Worm (Caenorhabditis elegans) whole organism, L1 larva: Measurements from ENCODE around the gene srh-283.

ENCODE experiments used
- C04F5.9 ChIP-seq: sonication (generic microtip); optimal IDR thresholded peaks from 2 replicates; lab custom pipeline; 2016; ENCODE audit warnings: missing genetic modification characterization, missing compliant biosample characterization
- F16B12.6 ChIP-seq: fragments of 150-350 bp; optimal IDR thresholded peaks from 2 replicates; lab custom pipeline; 2014; ENCODE audit warnings: missing biosample characterization, missing genetic modification characterization
- Y116A8C.19 ChIP-seq: sonication (generic microtip); optimal IDR thresholded peaks from 2 replicates; lab custom pipeline; 2016; ENCODE audit warnings: missing compliant biosample characterization, missing genetic modification characterization, borderline replicate concordance
- aha-1 ChIP-seq: fragments of 150-350 bp; optimal IDR thresholded peaks from 2 replicates; lab custom pipeline; 2014; ENCODE audit warnings: missing biosample characterization, missing genetic modification characterization
- alr-1 ChIP-seq: fragments of 200-800 bp; sonication (Bioruptor generic); optimal IDR thresholded peaks from 2 replicates; lab custom pipeline; 2018; ENCODE audit warnings: borderline replicate concordance, mild to moderate bottlenecking, missing genetic modification characterization, missing compliant biosample characterization
- aly-2 ChIP-seq: fragments of 150-350 bp; optimal IDR thresholded peaks from 2 replicates; lab custom pipeline; 2014; ENCODE audit warnings: missing biosample characterization, missing genetic modification characterization
- ceh-8 ChIP-seq: fragments of 200-800 bp; sonication (Bioruptor generic); optimal IDR thresholded peaks from 2 replicates; lab custom pipeline; 2018; ENCODE audit warnings: mild to moderate bottlenecking, missing genetic modification characterization, moderate library complexity, missing compliant biosample characterization
- ceh-82 ChIP-seq, 3 experiments: fragments of 150-350 bp in 1 of 3; sonication (generic microtip) in 2 of 3; optimal IDR thresholded peaks; 2 replicates each; lab custom pipeline; 2014 to 2017; ENCODE audit warnings: missing biosample characterization in 3 of 3, missing genetic modification characterization in 3 of 3
- ceh-88 ChIP-seq: fragments of 200-800 bp; sonication (Bioruptor generic); IDR thresholded peaks from 2 replicates; pipeline ENCODE4 v1.3.6; 2022; ENCODE audit warnings: missing genetic modification characterization, missing compliant biosample characterization
- ces-1 ChIP-seq: fragments of 150-350 bp; optimal IDR thresholded peaks from 2 replicates; lab custom pipeline; 2014; ENCODE audit warnings: missing biosample characterization, missing genetic modification reagents, missing genetic modification characterization
- efl-3 ChIP-seq: fragments of 200-800 bp; sonication (Bioruptor generic); optimal IDR thresholded peaks from 2 replicates; lab custom pipeline; 2018; ENCODE audit warnings: mild to moderate bottlenecking, missing genetic modification characterization, missing compliant biosample characterization
- egl-13 ChIP-seq: sonication (generic microtip); optimal IDR thresholded peaks from 2 replicates; lab custom pipeline; 2016; ENCODE audit warnings: missing genotype, missing genetic modification reagents, missing genetic modification characterization, missing compliant biosample characterization
- egl-27 ChIP-seq, 2 experiments: fragments of 150-350 bp in 1 of 2; sonication (generic microtip); optimal IDR thresholded peaks; 3 replicates each; lab custom pipeline; 2017 to 2018; ENCODE audit warnings: missing biosample characterization in 2 of 2, missing genetic modification characterization in 2 of 2, missing genetic modification reagents in 2 of 2
- elt-2 ChIP-seq: sonication (generic microtip); optimal IDR thresholded peaks from 2 replicates; lab custom pipeline; 2016; ENCODE audit warnings: missing genetic modification characterization, mild to moderate bottlenecking, inconsistent platforms, missing compliant biosample characterization, missing genetic modification reagents
- fkh-4 ChIP-seq: sonication (generic microtip); optimal IDR thresholded peaks from 2 replicates; lab custom pipeline; 2016; ENCODE audit warnings: missing compliant biosample characterization, missing genetic modification characterization, borderline replicate concordance
- fkh-8 ChIP-seq: sonication (generic microtip); optimal IDR thresholded peaks from 2 replicates; lab custom pipeline; 2016; ENCODE audit warnings: mild to moderate bottlenecking, missing genetic modification characterization, missing compliant biosample characterization
- hpl-2 ChIP-seq: fragments of 150-350 bp; optimal IDR thresholded peaks from 2 replicates; lab custom pipeline; 2014; ENCODE audit warnings: missing biosample characterization, missing genetic modification reagents, missing genetic modification characterization
- isw-1 ChIP-seq: fragments of 200-800 bp; sonication (Bioruptor generic); IDR thresholded peaks from 2 replicates; pipeline ENCODE4 v1.3.6; 2022; ENCODE audit warnings: missing genetic modification characterization, missing compliant biosample characterization
- lin-13 ChIP-seq: fragments of 150-350 bp; optimal IDR thresholded peaks from 2 replicates; lab custom pipeline; 2014; ENCODE audit warnings: missing biosample characterization, missing genetic modification reagents, missing genetic modification characterization
- lin-14 ChIP-seq: fragments of 200-800 bp; sonication (Bioruptor generic); optimal IDR thresholded peaks from 2 replicates; lab custom pipeline; 2018; ENCODE audit warnings: mild to moderate bottlenecking, missing genetic modification characterization, moderate library complexity, missing compliant biosample characterization
- lin-15B ChIP-seq: fragments of 150-350 bp; sonication (generic microtip); optimal IDR thresholded peaks from 3 replicates; lab custom pipeline; 2014; ENCODE audit warnings: missing biosample characterization, missing genetic modification characterization
- lin-35 ChIP-seq, 2 experiments: fragments of 150-350 bp; optimal IDR thresholded peaks; 2 replicates each; lab custom pipeline; 2014; ENCODE audit warnings: missing biosample characterization in 2 of 2, missing genetic modification characterization in 2 of 2, missing genetic modification reagents in 2 of 2
- lin-39 ChIP-seq: fragments of 150-350 bp; optimal IDR thresholded peaks from 2 replicates; lab custom pipeline; 2014; ENCODE audit warnings: missing biosample characterization, missing genetic modification reagents, missing genetic modification characterization
- lir-3 ChIP-seq: sonication (generic microtip); optimal IDR thresholded peaks from 2 replicates; lab custom pipeline; 2016; ENCODE audit warnings: mild to moderate bottlenecking, missing genetic modification characterization, moderate library complexity, missing compliant biosample characterization; ENCODE audit not compliant: poor library complexity
- lsy-2 ChIP-seq, 2 experiments: fragments of 150-350 bp; optimal IDR thresholded peaks; 2 replicates each; lab custom pipeline; 2014; ENCODE audit warnings: missing biosample characterization in 2 of 2, missing genetic modification characterization in 2 of 2
- mab-9 ChIP-seq: fragments of 200-800 bp; sonication (Bioruptor generic); IDR thresholded peaks from 2 replicates; pipeline ENCODE4 v1.3.6; 2022; ENCODE audit warnings: missing genetic modification reagents, missing genetic modification characterization, missing compliant biosample characterization
- mep-1 ChIP-seq: fragments of 150-350 bp; optimal IDR thresholded peaks from 2 replicates; lab custom pipeline; 2014; ENCODE audit warnings: missing biosample characterization, missing genetic modification characterization
- nhr-11 ChIP-seq: fragments of 150-350 bp; optimal IDR thresholded peaks from 2 replicates; lab custom pipeline; 2014; ENCODE audit warnings: missing biosample characterization, missing genetic modification characterization
- nhr-19 ChIP-seq: fragments of 200-800 bp; sonication (Bioruptor generic); conservative IDR thresholded peaks from 2 replicates; pipeline ENCODE4 v1.3.6; 2022; ENCODE audit warnings: missing genetic modification characterization, missing compliant biosample characterization
- nhr-20 ChIP-seq: sonication (generic microtip); optimal IDR thresholded peaks from 2 replicates; lab custom pipeline; 2016; ENCODE audit warnings: mild to moderate bottlenecking, missing genetic modification characterization, missing compliant biosample characterization
- nhr-28 ChIP-seq: fragments of 150-350 bp; optimal IDR thresholded peaks from 2 replicates; lab custom pipeline; 2014; ENCODE audit warnings: missing biosample characterization, missing genetic modification characterization
- nhr-71 ChIP-seq: sonication (generic microtip); optimal IDR thresholded peaks from 2 replicates; lab custom pipeline; 2016; ENCODE audit warnings: mild to moderate bottlenecking, missing genetic modification characterization, moderate library complexity, missing compliant biosample characterization
- nhr-76 ChIP-seq: sonication (generic microtip); optimal IDR thresholded peaks from 2 replicates; lab custom pipeline; 2017; ENCODE audit warnings: missing biosample characterization, missing genetic modification characterization
- nhr-77 ChIP-seq: fragments of 150-350 bp; optimal IDR thresholded peaks from 2 replicates; lab custom pipeline; 2014; ENCODE audit warnings: missing biosample characterization, missing genetic modification characterization
- nhr-84 ChIP-seq: sonication (generic microtip); optimal IDR thresholded peaks from 2 replicates; lab custom pipeline; 2017; ENCODE audit warnings: missing biosample characterization, missing genetic modification characterization
- nhr-85 ChIP-seq: sonication (generic microtip); peaks from one replicate; lab custom pipeline; 2016; ENCODE audit warnings: missing genetic modification characterization, inconsistent platforms, missing compliant biosample characterization
- nhr-90 ChIP-seq: sonication (generic microtip); optimal IDR thresholded peaks from 2 replicates; lab custom pipeline; 2016; ENCODE audit warnings: mild to moderate bottlenecking, missing genetic modification characterization, missing compliant biosample characterization; ENCODE audit not compliant: poor library complexity
- pag-3 ChIP-seq: sonication (generic microtip); optimal IDR thresholded peaks from 2 replicates; lab custom pipeline; 2017; ENCODE audit warnings: missing genetic modification characterization, mild to moderate bottlenecking, missing compliant biosample characterization, antibody characterized with exemption, borderline replicate concordance; ENCODE audit not compliant: insufficient read depth
- rnt-1 ChIP-seq: sonication (generic microtip); optimal IDR thresholded peaks from 2 replicates; lab custom pipeline; 2016; ENCODE audit warnings: mild to moderate bottlenecking, missing genetic modification characterization, moderate library complexity, missing compliant biosample characterization
- skn-1 ChIP-seq: fragments of 150-350 bp; optimal IDR thresholded peaks from 2 replicates; lab custom pipeline; 2014; ENCODE audit warnings: missing biosample characterization, missing genetic modification characterization
- snu-23 ChIP-seq: sonication (generic microtip); optimal IDR thresholded peaks from 2 replicates; lab custom pipeline; 2016; ENCODE audit warnings: missing genetic modification characterization, missing compliant biosample characterization
- sup-37 ChIP-seq: fragments of 200-800 bp; sonication (Bioruptor generic); optimal IDR thresholded peaks from 2 replicates; lab custom pipeline; 2018; ENCODE audit warnings: mild to moderate bottlenecking, missing genetic modification characterization, missing compliant biosample characterization
- swsn-7 ChIP-seq: sonication (generic microtip); optimal IDR thresholded peaks from 2 replicates; lab custom pipeline; 2016; ENCODE audit warnings: missing genetic modification characterization, missing compliant biosample characterization
- tbx-2 ChIP-seq: sonication (generic microtip); optimal IDR thresholded peaks from 2 replicates; lab custom pipeline; 2016; ENCODE audit warnings: missing genetic modification characterization, missing compliant biosample characterization
- unc-30 ChIP-seq: sonication (generic microtip); optimal IDR thresholded peaks from 2 replicates; lab custom pipeline; 2017; ENCODE audit warnings: missing biosample characterization, missing genetic modification characterization
- unc-86 ChIP-seq: sonication (generic microtip); optimal IDR thresholded peaks from 2 replicates; lab custom pipeline; 2016; ENCODE audit warnings: missing genetic modification characterization, missing compliant biosample characterization
- unc-98 ChIP-seq: fragments of 200-800 bp; sonication (Bioruptor generic); IDR thresholded peaks from 2 replicates; pipeline ENCODE4 v1.3.6; 2022; ENCODE audit warnings: missing genetic modification characterization, missing compliant biosample characterization
- vab-15 ChIP-seq: sonication (generic microtip); optimal IDR thresholded peaks from 2 replicates; lab custom pipeline; 2017; ENCODE audit warnings: missing genotype, mild to moderate bottlenecking, missing genetic modification characterization, missing compliant biosample characterization
- zag-1 ChIP-seq: fragments of 150-350 bp; optimal IDR thresholded peaks from 2 replicates; lab custom pipeline; 2014; ENCODE audit warnings: missing biosample characterization, missing genetic modification characterization
- zip-4 ChIP-seq: fragments of 200-800 bp; sonication (Bioruptor generic); optimal IDR thresholded peaks from 2 replicates; lab custom pipeline; 2018; ENCODE audit warnings: mild to moderate bottlenecking, missing genetic modification characterization, moderate library complexity, missing compliant biosample characterization

The srh-283 gene

ce11 chrV:17724704-17725103, 40.4 kb upstream of the srh-283 start, which contains the start of gene fat-5:
Gene fat-5, plus strand, starts transcription at chrV:17725004.
- TF ChIP-seq F16B12.6 (no peak), nhr-84 (tag; lab: Kevin White, UChicago) (no peak), efl-3 (no peak), aly-2 (no peak), mep-1 (tag; lab: Kevin White, UChicago) (no peak), nhr-28 (tag; lab: Kevin White, UChicago) (no peak), sup-37 (no peak), swsn-7 (tag; lab: Kevin White, UChicago) (no peak), nhr-90 (tag; lab: Kevin White, UChicago) (no peak), nhr-85 (no peak)

- TF ChIP-seq skn-1 (no peak), tbx-2 (tag; lab: Kevin White, UChicago) (no peak), lir-3 (no peak), nhr-76 (tag; lab: Kevin White, UChicago) (no peak)
Measured at ce11 chrV:17728336-17728735, 36.8 kb upstream of the srh-283 start.

DNA sequence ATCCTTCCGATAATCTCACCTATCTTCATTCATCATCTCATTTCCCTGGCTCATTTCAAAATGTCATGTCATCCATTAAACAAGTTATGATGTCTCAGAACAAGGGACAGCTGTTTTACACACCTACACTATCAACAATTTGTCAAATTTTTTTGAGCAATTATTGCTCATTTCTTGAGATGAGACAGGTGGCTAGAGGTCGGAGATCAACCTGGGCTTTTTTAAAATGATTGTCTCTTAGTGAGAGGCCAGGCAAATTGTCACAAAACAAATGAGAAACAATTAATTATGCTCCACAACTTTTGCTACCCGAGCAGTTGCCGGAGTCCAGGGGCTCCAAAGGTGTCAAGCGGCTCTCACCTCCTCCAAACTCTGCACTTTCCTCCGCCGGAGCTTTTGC, 36.4 kb upstream of the srh-283 start:
- TF ChIP-seq nhr-11 = peak; percentile 33
- TF ChIP-seq vab-15 (tag; lab: Kevin White, UChicago) = peak; percentile 69
- TF ChIP-seq lin-35 (GFP tag; optimal IDR thresholded peaks at IDR 0.05; lab: Kevin White, UChicago) = no peak
- TF ChIP-seq lin-13 (GFP tag; lab: Kevin White, UChicago) = no peak
- no peak for TF ChIP-seq snu-23 (GFP tag; lab: Kevin White, UChicago)
- TF ChIP-seq skn-1 = no peak
- TF ChIP-seq fkh-4 (tag; lab: Kevin White, UChicago) = no peak
- no peak for TF ChIP-seq mab-9
- no peak for TF ChIP-seq C04F5.9 (tag; lab: Kevin White, UChicago)
- no peak for TF ChIP-seq mep-1 (tag; lab: Kevin White, UChicago)
- TF ChIP-seq hpl-2 (GFP tag; lab: Kevin White, UChicago) = no peak
- TF ChIP-seq ceh-8 (GFP tag; lab: Kevin White, UChicago) = no peak
- TF ChIP-seq ceh-88 (GFP tag; lab: Robert Waterston, UW) = no peak
- TF ChIP-seq nhr-20 = peak; percentile 4
- peak; percentile 53 for TF ChIP-seq lin-14
- TF ChIP-seq lin-39 = peak; percentile 68
- TF ChIP-seq unc-30 = no peak
- TF ChIP-seq sup-37 = no peak
- TF ChIP-seq nhr-77 (tag; lab: Kevin White, UChicago) = no peak
- TF ChIP-seq zag-1 = no peak
- no peak for TF ChIP-seq unc-98
- TF ChIP-seq elt-2 = no peak
- no peak for TF ChIP-seq zip-4 (GFP tag; lab: Kevin White, UChicago)
- TF ChIP-seq nhr-71 (tag; lab: Kevin White, UChicago) = peak; percentile 70
- no peak for TF ChIP-seq fkh-8
- no peak for TF ChIP-seq swsn-7 (tag; lab: Kevin White, UChicago)
- no peak for TF ChIP-seq unc-86
- TF ChIP-seq alr-1 (tag; lab: Kevin White, UChicago) = no peak
- TF ChIP-seq aha-1 = no peak
- no peak for TF ChIP-seq ces-1
- TF ChIP-seq Y116A8C.19 (tag; lab: Kevin White, UChicago) = no peak
- TF ChIP-seq egl-13 (tag; lab: Kevin White, UChicago) = no peak
- TF ChIP-seq isw-1 = no peak
- no peak for TF ChIP-seq lin-15B
- peak; percentile 47 for TF ChIP-seq nhr-19 (GFP tag; lab: Robert Waterston, UW)
- no peak for TF ChIP-seq egl-27 (tag; optimal IDR thresholded peaks at IDR 0.05; lab: Kevin White, UChicago)
- TF ChIP-seq pag-3 (tag; lab: Kevin White, UChicago) = no peak
- TF ChIP-seq ceh-82 (tag; optimal IDR thresholded peaks at IDR 0.05; lab: Kevin White, UChicago) = no peak
- no peak for TF ChIP-seq nhr-85
- TF ChIP-seq lsy-2 (tag; optimal IDR thresholded peaks at IDR 0.05; lab: Kevin White, UChicago) = peak in 1 of 2 experiments; percentile 32
- peak; percentile 74 for TF ChIP-seq rnt-1 (tag; lab: Kevin White, UChicago)
